Worm (Caenorhabditis elegans): ENCODE measurements around the gene K08D8.1.

DNA sequence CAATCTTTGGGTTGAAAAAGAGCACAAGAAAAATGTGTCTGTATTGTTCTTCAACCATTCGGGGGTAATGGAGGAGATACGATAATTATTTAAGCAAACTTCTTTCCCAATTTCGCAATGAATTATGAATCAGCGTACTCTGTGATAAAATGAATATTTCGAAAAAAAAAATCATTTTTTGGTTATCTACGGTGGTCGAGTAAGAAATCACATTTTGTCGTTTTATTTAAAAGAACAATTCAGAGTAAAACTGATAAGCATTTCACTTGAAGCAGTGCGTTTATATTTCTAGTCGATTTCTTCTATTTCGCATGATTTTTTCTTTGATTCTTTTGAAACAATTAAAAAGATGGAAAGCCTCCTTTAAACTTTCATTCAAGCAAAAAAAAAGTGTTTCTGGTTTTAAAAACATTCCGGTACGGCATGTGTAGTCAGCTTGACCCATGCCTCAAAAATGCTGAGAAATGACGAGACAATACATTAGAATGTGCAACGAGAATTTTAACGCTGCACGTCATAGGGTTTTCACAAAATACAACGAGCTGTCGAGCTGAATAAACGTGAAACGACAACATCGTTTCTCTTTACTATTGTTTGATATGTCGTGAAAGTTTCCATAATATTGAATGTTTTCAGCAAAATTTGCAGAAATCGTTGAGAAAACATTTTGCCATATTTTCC is 10.3 kb downstream of the K08D8.1 start, which contains the start of gene K08D8.2:
- TF ChIP-seq lin-40 (tag; optimal IDR thresholded peaks at IDR 0.05), result no peak
- TF ChIP-seq B0336.3 (GFP tag; IDR thresholded peaks at IDR 0.05), result no peak
- TF ChIP-seq attf-6 (GFP tag; IDR thresholded peaks at IDR 0.05), result no peak
- no peak for TF ChIP-seq nfya-2 (GFP tag; IDR thresholded peaks at IDR 0.05)

All from whole organism, young adult.